Worm (Caenorhabditis elegans) whole organism, late embryonic: ENCODE measurements around the gene Y50D4A.10.

Experiments
- K09A11.1 ChIP-seq: sonication (generic microtip); optimal IDR thresholded peaks from 2 replicates; lab custom pipeline; 2017; ENCODE audit warnings: antibody characterized with exemption, mild to moderate bottlenecking, missing genetic modification characterization, missing compliant biosample characterization; ENCODE audit not compliant: insufficient read depth
- ahr-1 ChIP-seq: sonication (generic microtip); optimal IDR thresholded peaks from 2 replicates; lab custom pipeline; 2016; ENCODE audit warnings: missing genetic modification characterization, missing compliant biosample characterization
- ceh-34 ChIP-seq: sonication (generic microtip); optimal IDR thresholded peaks from 2 replicates; lab custom pipeline; 2016; ENCODE audit warnings: mild to moderate bottlenecking, missing genetic modification characterization, missing compliant biosample characterization
- elt-4 ChIP-seq: sonication (generic microtip); optimal IDR thresholded peaks from 2 replicates; lab custom pipeline; 2016; ENCODE audit warnings: missing genetic modification characterization, missing compliant biosample characterization
- hlh-6 ChIP-seq: sonication (generic microtip); optimal IDR thresholded peaks from 2 replicates; lab custom pipeline; 2016; ENCODE audit warnings: missing genotype, missing genetic modification characterization, missing compliant biosample characterization
- pha-4 ChIP-seq: fragments of 150-350 bp; optimal IDR thresholded peaks from 2 replicates; lab custom pipeline; 2018; ENCODE audit warnings: missing biosample characterization, missing genetic modification reagents, missing genetic modification characterization
- rnt-1 ChIP-seq: sonication (generic microtip); optimal IDR thresholded peaks from 2 replicates; lab custom pipeline; 2016; ENCODE audit warnings: missing genetic modification characterization, missing compliant biosample characterization
- tbx-2 ChIP-seq: sonication (generic microtip); optimal IDR thresholded peaks from 2 replicates; lab custom pipeline; 2016; ENCODE audit warnings: missing genetic modification characterization, missing compliant biosample characterization
- unc-3 ChIP-seq, 2 experiments: fragments of 200-800 bp in 1 of 2; sonication (Bioruptor generic) in 1 of 2; sonication (generic microtip) in 1 of 2; conservative IDR thresholded peaks in 1 of 2; optimal IDR thresholded peaks in 1 of 2; 2 replicates each; pipeline versions ENCODE4 v1.3.6 to Lab custom; 2016 to 2022; ENCODE audit warnings: missing compliant biosample characterization in 2 of 2, missing genetic modification characterization in 2 of 2, missing genetic modification reagents in 1 of 2
- unc-86 ChIP-seq: sonication (generic microtip); optimal IDR thresholded peaks from 2 replicates; lab custom pipeline; 2016; ENCODE audit warnings: missing genetic modification characterization, missing compliant biosample characterization

DNA sequence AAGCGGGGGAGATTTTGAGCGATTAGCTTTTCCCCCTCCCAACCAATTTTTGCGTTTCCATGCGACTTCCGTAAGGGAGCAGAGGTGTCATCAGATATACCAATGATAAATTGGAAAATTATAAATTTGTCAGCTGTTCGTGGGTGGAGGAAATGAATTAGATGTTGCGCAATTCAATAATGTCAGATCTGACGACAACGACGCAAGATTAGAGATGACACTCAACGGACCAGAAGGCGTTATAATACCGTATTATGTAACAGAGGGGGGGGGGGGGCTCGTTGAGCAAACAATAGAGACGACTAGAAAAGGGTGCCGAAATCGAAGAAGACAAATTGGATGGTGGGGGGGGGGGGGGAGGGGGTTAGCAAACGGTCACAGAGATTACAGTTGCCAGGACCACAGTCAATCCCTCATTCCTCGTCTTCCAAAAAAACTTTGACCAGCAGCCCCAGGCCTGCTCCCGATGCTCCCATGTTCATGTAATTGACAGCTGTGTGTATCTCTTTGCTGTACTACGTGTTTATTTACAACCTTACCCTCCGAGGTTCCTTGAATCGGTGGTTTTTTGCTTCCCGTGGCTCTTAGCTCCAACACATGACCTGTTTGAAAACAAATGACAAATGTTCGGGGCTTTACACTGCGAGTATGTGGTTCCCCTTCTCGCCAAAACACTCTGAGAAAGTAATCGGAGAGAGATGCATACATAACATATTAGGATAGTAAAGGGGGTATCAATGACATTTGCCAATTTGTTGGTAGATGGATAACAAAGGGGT, 8.7 kb upstream of the Y50D4A.10 start:
- no peak for TF ChIP-seq K09A11.1 (tag; lab: Kevin White, UChicago)
- no peak for TF ChIP-seq elt-4 (tag; lab: Kevin White, UChicago)
- no peak for TF ChIP-seq rnt-1 (tag; lab: Kevin White, UChicago)
- no peak for TF ChIP-seq ceh-34
- TF ChIP-seq hlh-6 (tag; lab: Kevin White, UChicago): no peak
- no peak for TF ChIP-seq pha-4
- no peak for TF ChIP-seq unc-86 (tag; lab: Kevin White, UChicago)
- TF ChIP-seq unc-3 (GFP tag; conservative IDR thresholded peaks at IDR 0.05; lab: Robert Waterston, UW): no peak
- TF ChIP-seq unc-3 (tag; optimal IDR thresholded peaks at IDR 0.05; lab: Kevin White, UChicago): no peak
- no peak for TF ChIP-seq ahr-1 (tag; lab: Kevin White, UChicago)
- TF ChIP-seq tbx-2: no peak
